Fruit fly (Drosophila melanogaster): ENCODE data around the gene Alms1a.

The Alms1a gene

dm6 chrX:4614945-4615344 is 20.9 kb downstream of the Alms1a start (continued):
- TF ChIP-seq pdm3 (GFP tag; optimal IDR thresholded peaks at IDR 0.05) (peak; percentile 11), Eip93F (GFP tag; optimal IDR thresholded peaks at IDR 0.05) (no peak), Hr39 (GFP tag; optimal IDR thresholded peaks at IDR 0.05) (peak; percentile 63), CG11294 (GFP tag; IDR thresholded peaks at IDR 0.05) (no peak), dac (GFP tag; optimal IDR thresholded peaks at IDR 0.05) (no peak), Met (GFP tag; optimal IDR thresholded peaks at IDR 0.05) (peak; percentile 18), ss (GFP tag; optimal IDR thresholded peaks at IDR 0.05) (no peak), CG4318 (GFP tag; optimal IDR thresholded peaks at IDR 0.05) (no peak), CG10669 (GFP tag; optimal IDR thresholded peaks at IDR 0.05) (no peak), Sox102F (GFP tag; optimal IDR thresholded peaks at IDR 0.05) (no peak), CG15336 (GFP tag; IDR thresholded peaks at IDR 0.05) (0 out of 2 replicates have a peak, but pooled peaks have one; percentile 10), salr (GFP tag; optimal IDR thresholded peaks at IDR 0.05) (no peak), Hr38 (GFP tag; optimal IDR thresholded peaks at IDR 0.05) (no peak), CG32006 (GFP tag; optimal IDR thresholded peaks at IDR 0.05) (peak; percentile 4), Sox14 (GFP tag; optimal IDR thresholded peaks at IDR 0.05) (no peak), CG7368 (GFP tag; optimal IDR thresholded peaks at IDR 0.05) (peak; percentile 18), OdsH (GFP tag; optimal IDR thresholded peaks at IDR 0.05) (peak; percentile 29), Ets96B (tag; optimal IDR thresholded peaks at IDR 0.05) (no peak)

dm6 chrX:4614325-4614724 is 21.5 kb downstream of the Alms1a start:
- TF ChIP-seq achi (GFP tag; optimal IDR thresholded peaks at IDR 0.05) (peak; percentile 15), CG16779 (tag; optimal IDR thresholded peaks at IDR 0.05) (no peak), CG6163 (GFP tag; IDR thresholded peaks at IDR 0.05) (0 out of 3 replicates have a peak, but pooled peaks have one; percentile 23), Smox (GFP tag; optimal IDR thresholded peaks at IDR 0.05) (no peak), CG6808 (GFP tag; optimal IDR thresholded peaks at IDR 0.05) (no peak), Gug (GFP tag; IDR thresholded peaks at IDR 0.05) (no peak), fkh (GFP tag; optimal IDR thresholded peaks at IDR 0.05) (peak; percentile 51), eg (GFP tag; IDR thresholded peaks at IDR 0.05) (peak; percentile 45; the same call in 2 of the 3 replicates), svp (GFP tag) (peak; percentile 57), Eip78C (GFP tag) (peak; percentile 72), Sox102F (GFP tag; optimal IDR thresholded peaks at IDR 0.05) (no peak), CG6276 (GFP tag; optimal IDR thresholded peaks at IDR 0.05) (no peak), CG32006 (GFP tag; optimal IDR thresholded peaks at IDR 0.05) (peak; percentile 9), CG8119 (GFP tag; IDR thresholded peaks at IDR 0.05) (0 out of 3 replicates have a peak, but pooled peaks have one; percentile 23)

- TF ChIP-seq lz (GFP tag; optimal IDR thresholded peaks at IDR 0.05): no peak
- TF ChIP-seq OdsH (GFP tag; optimal IDR thresholded peaks at IDR 0.05): no peak
- TF ChIP-seq pdm3 (GFP tag; optimal IDR thresholded peaks at IDR 0.05): no peak
- TF ChIP-seq CG8119 (GFP tag; IDR thresholded peaks at IDR 0.05): no peak
- no peak for TF ChIP-seq CG32006 (GFP tag; optimal IDR thresholded peaks at IDR 0.05)
- TF ChIP-seq CG10669 (GFP tag; optimal IDR thresholded peaks at IDR 0.05): no peak
- TF ChIP-seq Eip75B (GFP tag; optimal IDR thresholded peaks at IDR 0.05): no peak
- no peak for TF ChIP-seq acj6 (GFP tag; optimal IDR thresholded peaks at IDR 0.05)
- TF ChIP-seq ss (GFP tag; optimal IDR thresholded peaks at IDR 0.05): no peak
These were observed 22.2 kb downstream of the Alms1a start for dm6 chrX:4613613-4614012.

- TF ChIP-seq CG11762 (GFP tag; optimal IDR thresholded peaks at IDR 0.05; ENCODE audit: insufficient read depth) (no peak), CG15336 (GFP tag; IDR thresholded peaks at IDR 0.05) (no peak), Eip78C (GFP tag) (peak; percentile 26), vri (GFP tag; optimal IDR thresholded peaks at IDR 0.05) (peak; percentile 35)
These were observed 23.4 kb downstream of the Alms1a start for dm6 chrX:4612454-4612853.

- TF ChIP-seq CG31627 (GFP tag; optimal IDR thresholded peaks at IDR 0.05): no peak
- no peak for TF ChIP-seq Eip75B (GFP tag; optimal IDR thresholded peaks at IDR 0.05)
- no peak for TF ChIP-seq CG11762 (GFP tag; optimal IDR thresholded peaks at IDR 0.05; ENCODE audit: insufficient read depth)
- TF ChIP-seq CG11902 (GFP tag; optimal IDR thresholded peaks at IDR 0.05): no peak
- TF ChIP-seq eg (GFP tag; IDR thresholded peaks at IDR 0.05): no peak
- peak; percentile 16 for TF ChIP-seq CG10631 (GFP tag; optimal IDR thresholded peaks at IDR 0.05)
- no peak for TF ChIP-seq CG3919 (GFP tag; optimal IDR thresholded peaks at IDR 0.05)
- no peak for TF ChIP-seq Lpt (GFP tag; optimal IDR thresholded peaks at IDR 0.05)
- TF ChIP-seq Eip78C (GFP tag): no peak
- TF ChIP-seq vri (GFP tag; optimal IDR thresholded peaks at IDR 0.05): peak; percentile 72
- TF ChIP-seq CG32006 (GFP tag; optimal IDR thresholded peaks at IDR 0.05): no peak
- no peak for TF ChIP-seq CG8632 (GFP tag; optimal IDR thresholded peaks at IDR 0.05)
- TF ChIP-seq svp (GFP tag): no peak
- TF ChIP-seq Smox (GFP tag; optimal IDR thresholded peaks at IDR 0.05): peak; percentile 42
- no peak for TF ChIP-seq CG16779 (tag; optimal IDR thresholded peaks at IDR 0.05)
- TF ChIP-seq fkh (GFP tag; optimal IDR thresholded peaks at IDR 0.05): peak; percentile 33
- TF ChIP-seq CG6163 (GFP tag; IDR thresholded peaks at IDR 0.05): no peak
- TF ChIP-seq ss (GFP tag; optimal IDR thresholded peaks at IDR 0.05): no peak
- peak; percentile 43 for TF ChIP-seq Sox102F (GFP tag; optimal IDR thresholded peaks at IDR 0.05)
- no peak for TF ChIP-seq CG6792 (GFP tag; optimal IDR thresholded peaks at IDR 0.05)
- TF ChIP-seq esn (GFP tag; optimal IDR thresholded peaks at IDR 0.05): no peak
These were observed 25.3 kb downstream of the Alms1a start for dm6 chrX:4610481-4610880.

Data from whole organism, prepupa.